Worm (Caenorhabditis elegans): Measurements from ENCODE around the gene spp-9.
A peak's percentile ranks its signal among the peaks of the same experiment; 100 is the strongest.
"Not testable (repeated sequence)": the region's sequence is repeated elsewhere in the genome, so short reads cannot be mapped to it uniquely, and the experiment has no call there.

Gene spp-9

ce11 chrX:11487484-11487883 is at the start of gene spp-9:
Gene spp-9, plus strand, starts transcription at chrX:11487784.
- no peak for TF ChIP-seq hnd-1 (tag; optimal IDR thresholded peaks at IDR 0.05)
- no peak for TF ChIP-seq ceh-13 (GFP tag; optimal IDR thresholded peaks at IDR 0.05)
- no peak for TF ChIP-seq hmbx-1 (tag; optimal IDR thresholded peaks at IDR 0.05)
- no peak for TF ChIP-seq tbx-11 (GFP tag; IDR thresholded peaks at IDR 0.05)
- no peak for TF ChIP-seq hmg-4 (GFP tag; optimal IDR thresholded peaks at IDR 0.05)
- TF ChIP-seq tbx-37 (GFP tag; conservative IDR thresholded peaks at IDR 0.05), result no peak
- TF ChIP-seq scrt-1 (GFP tag; IDR thresholded peaks at IDR 0.05), result no peak
- TF ChIP-seq ceh-36 (tag; optimal IDR thresholded peaks at IDR 0.05), result no peak
- no peak for TF ChIP-seq flt-1 (GFP tag; IDR thresholded peaks at IDR 0.05)

ce11 chrX:11439740-11440139 is 47.8 kb upstream of the spp-9 start, which contains the start of gene F46C3.7:
Gene F46C3.7, plus strand, starts transcription at chrX:11440040.
- not testable (repeated sequence) for TF ChIP-seq ama-1 (optimal IDR thresholded peaks at IDR 0.05); pes-1 (GFP tag; IDR thresholded peaks at IDR 0.05); scrt-1 (GFP tag; IDR thresholded peaks at IDR 0.05)

ce11 chrX:11443335-11443734 is 44.2 kb upstream of the spp-9 start:
- peak; percentile 38; the same call in 1 of the 2 replicates for TF ChIP-seq flt-1 (GFP tag; IDR thresholded peaks at IDR 0.05)

ce11 chrX:11446535-11446934 is 41.0 kb upstream of the spp-9 start, which contains the start of gene igeg-2:
Gene igeg-2, minus strand, starts transcription at chrX:11446635.
- no peak for TF ChIP-seq ets-7 (tag; optimal IDR thresholded peaks at IDR 0.05)

ce11 chrX:11447695-11448094 is 39.9 kb upstream of the spp-9 start:
- TF ChIP-seq ets-7 (tag; optimal IDR thresholded peaks at IDR 0.05), result no peak
- TF ChIP-seq pes-1 (GFP tag; IDR thresholded peaks at IDR 0.05), result no peak
- no peak for TF ChIP-seq tbx-37 (GFP tag; conservative IDR thresholded peaks at IDR 0.05)
- no peak for TF ChIP-seq tra-4 (tag; optimal IDR thresholded peaks at IDR 0.05)
- TF ChIP-seq hnd-1 (tag; optimal IDR thresholded peaks at IDR 0.05), result no peak
- TF ChIP-seq aly-1 (tag; optimal IDR thresholded peaks at IDR 0.05), result no peak
- TF ChIP-seq sea-1 (GFP tag; conservative IDR thresholded peaks at IDR 0.05), result no peak
- no peak for TF ChIP-seq scrt-1 (GFP tag; IDR thresholded peaks at IDR 0.05)
- no peak for TF ChIP-seq tbx-11 (GFP tag; IDR thresholded peaks at IDR 0.05)
- TF ChIP-seq hmg-4 (GFP tag; optimal IDR thresholded peaks at IDR 0.05), result no peak
- no peak for TF ChIP-seq ama-1 (optimal IDR thresholded peaks at IDR 0.05)
- TF ChIP-seq F13C5.2 (tag; optimal IDR thresholded peaks at IDR 0.05), result no peak
- no peak for TF ChIP-seq flt-1 (GFP tag; IDR thresholded peaks at IDR 0.05)
- no peak for TF ChIP-seq ceh-36 (tag; optimal IDR thresholded peaks at IDR 0.05)
- no peak for TF ChIP-seq ceh-13 (GFP tag; optimal IDR thresholded peaks at IDR 0.05)
- no peak for TF ChIP-seq hmbx-1 (tag; optimal IDR thresholded peaks at IDR 0.05)
- TF ChIP-seq B0310.2 (tag; optimal IDR thresholded peaks at IDR 0.05), result no peak

- TF ChIP-seq ets-7 (tag; optimal IDR thresholded peaks at IDR 0.05) (no peak), hmbx-1 (tag; optimal IDR thresholded peaks at IDR 0.05) (no peak), ceh-13 (GFP tag; optimal IDR thresholded peaks at IDR 0.05) (no peak), B0310.2 (tag; optimal IDR thresholded peaks at IDR 0.05) (no peak), F13C5.2 (tag; optimal IDR thresholded peaks at IDR 0.05) (no peak), sea-1 (GFP tag; conservative IDR thresholded peaks at IDR 0.05) (no peak)
These were observed 37.3 kb upstream of the spp-9 start for ce11 chrX:11450261-11450660.

- TF ChIP-seq pes-1 (GFP tag; IDR thresholded peaks at IDR 0.05) (no peak), hnd-1 (tag; optimal IDR thresholded peaks at IDR 0.05) (no peak), aly-1 (tag; optimal IDR thresholded peaks at IDR 0.05) (no peak), B0310.2 (tag; optimal IDR thresholded peaks at IDR 0.05) (no peak), tbx-37 (GFP tag; conservative IDR thresholded peaks at IDR 0.05) (no peak), sea-1 (GFP tag; conservative IDR thresholded peaks at IDR 0.05) (no peak), ceh-36 (tag; optimal IDR thresholded peaks at IDR 0.05) (no peak), ceh-13 (GFP tag; optimal IDR thresholded peaks at IDR 0.05) (no peak), ets-7 (tag; optimal IDR thresholded peaks at IDR 0.05) (no peak), tbx-11 (GFP tag; IDR thresholded peaks at IDR 0.05) (no peak), hmg-4 (GFP tag; optimal IDR thresholded peaks at IDR 0.05) (no peak), flt-1 (GFP tag; IDR thresholded peaks at IDR 0.05) (no peak), F13C5.2 (tag; optimal IDR thresholded peaks at IDR 0.05) (no peak), ama-1 (optimal IDR thresholded peaks at IDR 0.05) (no peak)
These were observed 35.3 kb upstream of the spp-9 start for ce11 chrX:11452316-11452715.

ce11 chrX:11454231-11454630 is 33.4 kb upstream of the spp-9 start, which contains the start of gene F48C5.2:
Gene F48C5.2, minus strand, starts transcription at chrX:11454331.
- no peak for TF ChIP-seq F13C5.2 (tag; optimal IDR thresholded peaks at IDR 0.05)
- TF ChIP-seq pes-1 (GFP tag; IDR thresholded peaks at IDR 0.05), result no peak
- no peak for TF ChIP-seq hnd-1 (tag; optimal IDR thresholded peaks at IDR 0.05)
- no peak for TF ChIP-seq tra-4 (tag; optimal IDR thresholded peaks at IDR 0.05)
- no peak for TF ChIP-seq scrt-1 (GFP tag; IDR thresholded peaks at IDR 0.05)
- no peak for TF ChIP-seq tbx-11 (GFP tag; IDR thresholded peaks at IDR 0.05)
- no peak for TF ChIP-seq sea-1 (GFP tag; conservative IDR thresholded peaks at IDR 0.05)
- no peak for TF ChIP-seq B0310.2 (tag; optimal IDR thresholded peaks at IDR 0.05)
- TF ChIP-seq ets-7 (tag; optimal IDR thresholded peaks at IDR 0.05), result no peak
- no peak for TF ChIP-seq hmbx-1 (tag; optimal IDR thresholded peaks at IDR 0.05)
- no peak for TF ChIP-seq ceh-36 (tag; optimal IDR thresholded peaks at IDR 0.05)
- no peak for TF ChIP-seq hmg-4 (GFP tag; optimal IDR thresholded peaks at IDR 0.05)
- TF ChIP-seq aly-1 (tag; optimal IDR thresholded peaks at IDR 0.05), result no peak
- no peak for TF ChIP-seq flt-1 (GFP tag; IDR thresholded peaks at IDR 0.05)
- no peak for TF ChIP-seq ama-1 (optimal IDR thresholded peaks at IDR 0.05)
- TF ChIP-seq tbx-37 (GFP tag; conservative IDR thresholded peaks at IDR 0.05), result no peak
- TF ChIP-seq ceh-13 (GFP tag; optimal IDR thresholded peaks at IDR 0.05), result no peak

- TF ChIP-seq B0310.2 (tag; optimal IDR thresholded peaks at IDR 0.05) (no peak), ama-1 (optimal IDR thresholded peaks at IDR 0.05) (no peak), aly-1 (tag; optimal IDR thresholded peaks at IDR 0.05) (no peak), hmbx-1 (tag; optimal IDR thresholded peaks at IDR 0.05) (no peak), ceh-13 (GFP tag; optimal IDR thresholded peaks at IDR 0.05) (no peak)
These were observed 30.9 kb upstream of the spp-9 start for ce11 chrX:11456665-11457064.

Measured in whole organism, early embryonic.